Worm (Caenorhabditis elegans) whole organism, mixed stage, embryonic: ENCODE results near the gene F07A11.4.

Experiments used
- bed-3 ChIP-seq: fragments of 200-800 bp; sonication (Bioruptor generic); optimal IDR thresholded peaks from 3 replicates; lab custom pipeline; 2018; ENCODE audit warnings: mild to moderate bottlenecking, missing genetic modification characterization, moderate library complexity, missing compliant biosample characterization
- ces-1 ChIP-seq: fragments of 150-350 bp; optimal IDR thresholded peaks from 2 replicates; lab custom pipeline; 2014; ENCODE audit warnings: missing biosample characterization, missing genetic modification reagents, missing genetic modification characterization
- flh-1 ChIP-seq: fragments of 200-800 bp; sonication (Bioruptor generic); optimal IDR thresholded peaks from 2 replicates; lab custom pipeline; 2018; ENCODE audit warnings: mild to moderate bottlenecking, missing genetic modification characterization, moderate library complexity, missing compliant biosample characterization
- ham-2 ChIP-seq: fragments of 200-800 bp; sonication (Bioruptor generic); optimal IDR thresholded peaks from 2 replicates; lab custom pipeline; 2018; ENCODE audit warnings: mild to moderate bottlenecking, missing genetic modification characterization, missing compliant biosample characterization
- lin-13 ChIP-seq: fragments of 150-350 bp; optimal IDR thresholded peaks from 2 replicates; lab custom pipeline; 2014; ENCODE audit warnings: missing biosample characterization, missing genetic modification characterization
- lin-32 ChIP-seq: fragments of 200-800 bp; sonication (Bioruptor generic); optimal IDR thresholded peaks from 2 replicates; lab custom pipeline; 2018; ENCODE audit warnings: mild to moderate bottlenecking, missing genetic modification characterization, missing compliant biosample characterization
- mep-1 ChIP-seq: fragments of 150-350 bp; optimal IDR thresholded peaks from 2 replicates; lab custom pipeline; 2017; ENCODE audit warnings: missing biosample characterization, missing genetic modification reagents, missing genetic modification characterization, inconsistent platforms
- nhr-12 ChIP-seq: fragments of 150-350 bp; optimal IDR thresholded peaks from 2 replicates; lab custom pipeline; 2014; ENCODE audit warnings: missing biosample characterization, missing genetic modification characterization
- nhr-237 ChIP-seq: fragments of 150-350 bp; optimal IDR thresholded peaks from 2 replicates; lab custom pipeline; 2014; ENCODE audit warnings: missing biosample characterization, missing genetic modification characterization
- pha-4 ChIP-seq: fragments of 150-350 bp; optimal IDR thresholded peaks from 2 replicates; lab custom pipeline; 2018; ENCODE audit warnings: missing biosample characterization, missing genetic modification reagents, missing genetic modification characterization
- unc-62 ChIP-seq: fragments of 150-350 bp; optimal IDR thresholded peaks from 2 replicates; lab custom pipeline; 2014; ENCODE audit warnings: missing biosample characterization, missing genetic modification reagents, missing genetic modification characterization
- ztf-11 ChIP-seq: fragments of 150-350 bp; optimal IDR thresholded peaks from 2 replicates; lab custom pipeline; 2014; ENCODE audit warnings: missing biosample characterization, missing genetic modification characterization

DNA sequence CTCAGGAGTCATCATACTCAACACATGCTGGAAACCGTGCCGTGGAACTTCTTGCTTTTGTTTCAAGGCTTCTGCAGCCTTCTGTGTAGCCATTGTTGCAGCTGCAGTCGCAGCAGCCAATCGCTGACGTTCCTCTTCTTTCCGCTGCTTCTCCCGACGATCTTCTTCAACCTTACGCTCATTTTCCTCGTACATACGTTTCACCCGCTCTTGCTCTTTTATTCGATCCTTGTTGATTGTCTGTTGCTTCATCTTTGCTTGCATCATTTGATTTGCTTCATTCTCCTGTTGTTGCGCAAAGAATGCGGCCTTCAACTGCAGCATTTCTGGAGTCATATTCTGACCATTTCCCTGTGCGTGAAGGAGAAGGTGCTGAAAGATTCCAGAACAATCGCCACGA is 21.8 kb downstream of the F07A11.4 start:
- no peak for TF ChIP-seq flh-1 (GFP tag; lab: Kevin White, UChicago)
- TF ChIP-seq pha-4 (tag; lab: Kevin White, UChicago) = no peak
- TF ChIP-seq nhr-12 = no peak
- TF ChIP-seq mep-1 = no peak
- TF ChIP-seq ces-1 (GFP tag; lab: Kevin White, UChicago) = no peak
- TF ChIP-seq nhr-237 (tag; lab: Kevin White, UChicago) = no peak
- no peak for TF ChIP-seq ham-2 (GFP tag; lab: Kevin White, UChicago)
- no peak for TF ChIP-seq lin-32 (GFP tag; lab: Kevin White, UChicago)
- no peak for TF ChIP-seq lin-13
- no peak for TF ChIP-seq ztf-11
- TF ChIP-seq bed-3 (GFP tag; lab: Kevin White, UChicago) = no peak
- no peak for TF ChIP-seq unc-62
